Fruit fly (Drosophila melanogaster) whole organism, prepupa: Measurements from ENCODE around the gene Nepl20.

Experiments
- Blimp-1 ChIP-seq: fragments of 200-800 bp; sonication (Bioruptor generic); optimal IDR thresholded peaks from 3 replicates; lab custom pipeline; 2017; ENCODE audit warnings: missing biosample characterization, missing genetic modification characterization, mild to moderate bottlenecking, moderate library complexity, missing genetic modification reagents
- CG10631 ChIP-seq: fragments of 200-800 bp; sonication (Bioruptor generic); optimal IDR thresholded peaks from 2 replicates; lab custom pipeline; 2016; ENCODE audit warnings: missing biosample characterization, missing genetic modification characterization
- CG10669 ChIP-seq: fragments of 200-800 bp; sonication (Bioruptor generic); optimal IDR thresholded peaks from 3 replicates; lab custom pipeline; 2018; ENCODE audit warnings: missing biosample characterization, mild to moderate bottlenecking, missing genetic modification characterization, moderate library complexity
- CG11294 ChIP-seq: fragments of 200-800 bp; sonication (Bioruptor generic); IDR thresholded peaks from 2 replicates; pipeline ENCODE4 v1.3.6; 2022; ENCODE audit warnings: missing biosample characterization, missing genetic modification characterization
- CG11762 ChIP-seq: fragments of 200-800 bp; sonication (Bioruptor generic); optimal IDR thresholded peaks from 3 replicates; lab custom pipeline; 2016; ENCODE audit warnings: missing biosample characterization, missing genetic modification characterization; ENCODE audit not compliant: insufficient read depth
- CG15336 ChIP-seq: fragments of 200-800 bp; sonication (Bioruptor generic); IDR thresholded peaks from 2 replicates; pipeline ENCODE4 v1.3.6; 2022; ENCODE audit warnings: missing biosample characterization, missing genetic modification characterization
- CG1621 ChIP-seq: fragments of 200-800 bp; sonication (Bioruptor generic); optimal IDR thresholded peaks from 3 replicates; lab custom pipeline; 2018; ENCODE audit warnings: missing biosample characterization, mild to moderate bottlenecking, missing genetic modification characterization
- CG31627 ChIP-seq: fragments of 200-800 bp; sonication (Bioruptor generic); optimal IDR thresholded peaks from 3 replicates; lab custom pipeline; 2016; ENCODE audit warnings: missing biosample characterization, missing genetic modification characterization
- CG32006 ChIP-seq: fragments of 200-800 bp; sonication (Bioruptor generic); optimal IDR thresholded peaks from 3 replicates; lab custom pipeline; 2017; ENCODE audit warnings: missing biosample characterization, mild to moderate bottlenecking, missing genetic modification characterization
- CG34406 ChIP-seq: fragments of 200-800 bp; sonication (Bioruptor generic); optimal IDR thresholded peaks from 3 replicates; lab custom pipeline; 2016; ENCODE audit warnings: missing biosample characterization, missing genetic modification characterization
- CG6163 ChIP-seq: fragments of 200-800 bp; sonication (Bioruptor generic); IDR thresholded peaks from 3 replicates; pipeline ENCODE4 v1.3.6; 2022; ENCODE audit warnings: missing biosample characterization, missing genetic modification characterization
- CG6276 ChIP-seq: fragments of 200-800 bp; sonication (Bioruptor generic); optimal IDR thresholded peaks from 2 replicates; lab custom pipeline; 2017; ENCODE audit warnings: missing biosample characterization, mild to moderate bottlenecking, missing genetic modification characterization
- CG6808 ChIP-seq: fragments of 200-800 bp; sonication (Bioruptor generic); optimal IDR thresholded peaks from 3 replicates; lab custom pipeline; 2017; ENCODE audit warnings: missing biosample characterization, missing genetic modification characterization, mild to moderate bottlenecking, moderate library complexity, missing genetic modification reagents
- CG8119 ChIP-seq: fragments of 200-800 bp; sonication (Bioruptor generic); IDR thresholded peaks from 3 replicates; pipeline ENCODE4 v1.3.6; 2022; ENCODE audit warnings: missing biosample characterization, missing genetic modification characterization
- CG8632 ChIP-seq: fragments of 200-800 bp; sonication (Bioruptor generic); optimal IDR thresholded peaks from 3 replicates; lab custom pipeline; 2016; ENCODE audit warnings: missing biosample characterization, missing genetic modification characterization
- CG9139 ChIP-seq: fragments of 200-800 bp; sonication (Bioruptor generic); optimal IDR thresholded peaks from 3 replicates; lab custom pipeline; 2017; ENCODE audit warnings: missing biosample characterization, mild to moderate bottlenecking, missing genetic modification characterization
- Eip75B ChIP-seq: fragments of 200-800 bp; sonication (Bioruptor generic); optimal IDR thresholded peaks from 3 replicates; lab custom pipeline; 2016; ENCODE audit warnings: missing biosample characterization, missing genetic modification characterization
- Eip78C ChIP-seq: fragments of 200-800 bp; sonication (Bioruptor generic); peaks from one replicate; lab custom pipeline; 2016; ENCODE audit warnings: missing biosample characterization, missing genetic modification characterization
- Eip93F ChIP-seq: fragments of 200-800 bp; sonication (Bioruptor generic); optimal IDR thresholded peaks from 2 replicates; lab custom pipeline; 2016; ENCODE audit warnings: missing biosample characterization, mild to moderate bottlenecking, missing genetic modification characterization
- Ets96B ChIP-seq: fragments of 200-800 bp; optimal IDR thresholded peaks from 2 replicates; lab custom pipeline; 2019; ENCODE audit warnings: missing biosample characterization, mild to moderate bottlenecking, missing genetic modification characterization, moderate library complexity
- Hr38 ChIP-seq: sonication (Bioruptor generic); optimal IDR thresholded peaks from 2 replicates; lab custom pipeline; 2016; ENCODE audit warnings: missing biosample characterization, missing genetic modification characterization
- Hr39 ChIP-seq: fragments of 200-800 bp; sonication (Bioruptor generic); optimal IDR thresholded peaks from 2 replicates; lab custom pipeline; 2016; ENCODE audit warnings: missing biosample characterization, missing genetic modification characterization
- Lpt ChIP-seq: fragments of 200-800 bp; sonication (Bioruptor generic); optimal IDR thresholded peaks from 3 replicates; lab custom pipeline; 2016; ENCODE audit warnings: missing biosample characterization, missing genetic modification characterization
- Met ChIP-seq: fragments of 200-800 bp; sonication (Bioruptor generic); optimal IDR thresholded peaks from 3 replicates; lab custom pipeline; 2016; ENCODE audit warnings: missing biosample characterization, missing genetic modification characterization
- Smox ChIP-seq: fragments of 200-800 bp; sonication (Bioruptor generic); optimal IDR thresholded peaks from 3 replicates; lab custom pipeline; 2016; ENCODE audit warnings: missing biosample characterization, missing genetic modification characterization
- cyc ChIP-seq: fragments of 200-800 bp; sonication (Bioruptor generic); optimal IDR thresholded peaks from 3 replicates; lab custom pipeline; 2016; ENCODE audit warnings: missing biosample characterization, missing genetic modification characterization
- dac ChIP-seq: fragments of 200-800 bp; sonication (Bioruptor generic); optimal IDR thresholded peaks from 2 replicates; lab custom pipeline; 2017; ENCODE audit warnings: missing biosample characterization, mild to moderate bottlenecking, missing genetic modification characterization
- eg ChIP-seq: fragments of 200-800 bp; sonication (Bioruptor generic); IDR thresholded peaks from 3 replicates; pipeline ENCODE4 v1.3.6; 2022; ENCODE audit warnings: missing biosample characterization, missing genetic modification characterization
- fkh ChIP-seq: fragments of 200-800 bp; sonication (Bioruptor generic); optimal IDR thresholded peaks from 3 replicates; lab custom pipeline; 2017; ENCODE audit warnings: missing biosample characterization, mild to moderate bottlenecking, missing genetic modification characterization, moderate library complexity
- lz ChIP-seq: fragments of 200-800 bp; sonication (Bioruptor generic); optimal IDR thresholded peaks from 3 replicates; lab custom pipeline; 2016; ENCODE audit warnings: missing biosample characterization, missing genetic modification characterization
- net ChIP-seq: fragments of 200-800 bp; sonication (Bioruptor generic); optimal IDR thresholded peaks from 3 replicates; lab custom pipeline; 2016; ENCODE audit warnings: missing biosample characterization, missing genetic modification characterization
- pdm3 ChIP-seq: fragments of 200-800 bp; sonication (Bioruptor generic); optimal IDR thresholded peaks from 3 replicates; lab custom pipeline; 2016; ENCODE audit warnings: missing biosample characterization, missing genetic modification characterization
- salr ChIP-seq, 2 experiments: fragments of 200-800 bp; sonication (Bioruptor generic); optimal IDR thresholded peaks; 3 replicates each; lab custom pipeline; 2016 to 2018; ENCODE audit warnings: missing biosample characterization in 2 of 2, missing genetic modification characterization in 2 of 2, mild to moderate bottlenecking in 1 of 2
- ss ChIP-seq, 2 experiments: fragments of 200-800 bp; sonication (Bioruptor generic); optimal IDR thresholded peaks; 2 replicates in 1 of 2; 3 replicates in 1 of 2; lab custom pipeline; 2017 to 2018; ENCODE audit warnings: mild to moderate bottlenecking in 2 of 2, missing biosample characterization in 2 of 2, missing genetic modification characterization in 2 of 2, moderate library complexity in 1 of 2
- svp ChIP-seq: fragments of 200-800 bp; sonication (Bioruptor generic); peaks from one replicate; lab custom pipeline; 2016; ENCODE audit warnings: missing biosample characterization, missing genetic modification characterization
- vri ChIP-seq: fragments of 200-800 bp; sonication (Bioruptor generic); optimal IDR thresholded peaks from 3 replicates; lab custom pipeline; 2016; ENCODE audit warnings: missing biosample characterization, mild to moderate bottlenecking, missing genetic modification characterization

Gene Nepl20

dm6 chr3R:28831626-28832267 is 48.8 kb upstream of the Nepl20 start, which contains the start of gene WASp (continued):
- TF ChIP-seq CG11294 (GFP tag; lab: Robert Waterston, UW) (no peak), Eip75B (GFP tag; lab: Kevin White, UChicago) (no peak), CG6808 (GFP tag; lab: Kevin White, UChicago) (peak; percentile 51), CG1621 (tag; lab: Kevin White, UChicago) (no peak), fkh (GFP tag; lab: Kevin White, UChicago) (no peak), dac (peak; percentile 47), CG8632 (GFP tag; lab: Kevin White, UChicago) (no peak), Smox (GFP tag; lab: Kevin White, UChicago) (no peak), CG31627 (GFP tag; lab: Kevin White, UChicago) (peak; percentile 48), Hr39 (GFP tag; lab: Kevin White, UChicago) (no peak), Met (no peak), cyc (GFP tag; lab: Kevin White, UChicago) (no peak), CG34406 (GFP tag; lab: Kevin White, UChicago) (no peak), Blimp-1 (GFP tag; lab: Kevin White, UChicago) (no peak), lz (peak; percentile 68), CG6163 (peak; percentile 73), Hr38 (no peak), eg (GFP tag; lab: Robert Waterston, UW) (no peak), CG10669 (GFP tag; lab: Kevin White, UChicago) (no peak), vri (GFP tag; lab: Kevin White, UChicago) (no peak), CG9139 (GFP tag; lab: Kevin White, UChicago) (no peak), Eip93F (GFP tag; lab: Kevin White, UChicago) (no peak), salr (GFP tag; optimal IDR thresholded peaks at IDR 0.05; lab: Kevin White, UChicago) (peak; percentile 9 to 57)

dm6 chr3R:28840620-28841019 is 40.0 kb upstream of the Nepl20 start:
- peak; percentile 69 for TF ChIP-seq svp (GFP tag; lab: Kevin White, UChicago)
- TF ChIP-seq fkh (GFP tag; lab: Kevin White, UChicago) = no peak
- peak; percentile 57 for TF ChIP-seq Eip78C (GFP tag; lab: Kevin White, UChicago)

- peak in 1 of 2 experiments; percentile 41 for TF ChIP-seq salr (GFP tag; optimal IDR thresholded peaks at IDR 0.05; lab: Kevin White, UChicago)
- TF ChIP-seq CG11762 (GFP tag; lab: Kevin White, UChicago) = peak; percentile 7
- peak; percentile 29 for TF ChIP-seq Ets96B
- TF ChIP-seq Met = no peak
- no peak for TF ChIP-seq Hr38
- peak; percentile 65 for TF ChIP-seq CG15336 (GFP tag; lab: Robert Waterston, UW)
- no peak for TF ChIP-seq vri (GFP tag; lab: Kevin White, UChicago)
- peak; percentile 12 for TF ChIP-seq pdm3 (GFP tag; lab: Kevin White, UChicago)
- peak; percentile 78 for TF ChIP-seq Eip78C (GFP tag; lab: Kevin White, UChicago)
- peak; percentile 32; the same call in 1 of the 3 replicates for TF ChIP-seq eg (GFP tag; lab: Robert Waterston, UW)
- TF ChIP-seq net (GFP tag; lab: Kevin White, UChicago) = peak; percentile 45
- TF ChIP-seq CG10631 (GFP tag; lab: Kevin White, UChicago) = no peak
- no peak for TF ChIP-seq CG31627 (GFP tag; lab: Kevin White, UChicago)
- TF ChIP-seq CG6276 (GFP tag; lab: Kevin White, UChicago) = no peak
- peak; percentile 75 for TF ChIP-seq CG8119
- TF ChIP-seq CG6163 = peak; percentile 31; the same call in 1 of the 3 replicates
- peak; percentile 25 for TF ChIP-seq Lpt (GFP tag; lab: Kevin White, UChicago)
- TF ChIP-seq CG32006 = peak; percentile 79
- no peak for TF ChIP-seq CG8632 (GFP tag; lab: Kevin White, UChicago)
Measured at dm6 chr3R:28841968-28842367, 38.6 kb upstream of the Nepl20 start.

- no peak for TF ChIP-seq ss (GFP tag; optimal IDR thresholded peaks at IDR 0.05; lab: Kevin White, UChicago)
- TF ChIP-seq CG8632 (GFP tag; lab: Kevin White, UChicago) = no peak
- TF ChIP-seq svp (GFP tag; lab: Kevin White, UChicago) = peak; percentile 93
Measured at dm6 chr3R:28842431-28842830, 38.2 kb upstream of the Nepl20 start.
